Fruit fly (Drosophila melanogaster) whole organism, embryonic: ENCODE measurements around the gene wwk.

ENCODE experiments used
- Atf6 ChIP-seq: fragments of 200-800 bp; sonication (Bioruptor generic); IDR thresholded peaks from 2 replicates; pipeline ENCODE4 v1.3.6; 2022; ENCODE audit warnings: missing biosample characterization, missing genetic modification characterization
- BEAF-32 ChIP-seq: fragments of 200-800 bp; sonication (Bioruptor generic); optimal IDR thresholded peaks from 3 replicates; lab custom pipeline; 2017; ENCODE audit warnings: missing biosample characterization, missing genetic modification characterization, mild to moderate bottlenecking, moderate library complexity, missing genetic modification reagents
- CG10565 ChIP-seq: fragments of 200-800 bp; sonication (Bioruptor generic); optimal IDR thresholded peaks from 3 replicates; lab custom pipeline; 2016; ENCODE audit warnings: missing biosample characterization, mild to moderate bottlenecking, missing genetic modification characterization
- CG11093 ChIP-seq: fragments of 200-800 bp; sonication (Bioruptor generic); IDR thresholded peaks from 3 replicates; pipeline ENCODE4 v1.3.6; 2022; ENCODE audit warnings: missing biosample characterization, missing genetic modification characterization
- CG12104 ChIP-seq: fragments of 200-800 bp; sonication (Bioruptor generic); optimal IDR thresholded peaks from 3 replicates; lab custom pipeline; 2016; ENCODE audit warnings: missing biosample characterization, missing genetic modification characterization
- CG13424 ChIP-seq: fragments of 200-800 bp; sonication (Bioruptor generic); optimal IDR thresholded peaks from 2 replicates; lab custom pipeline; 2019; ENCODE audit warnings: missing biosample characterization, mild to moderate bottlenecking, missing genetic modification characterization, moderate library complexity
- CG15514 ChIP-seq: fragments of 200-800 bp; sonication (Bioruptor generic); optimal IDR thresholded peaks from 3 replicates; lab custom pipeline; 2017; ENCODE audit warnings: missing biosample characterization, missing genetic modification characterization, mild to moderate bottlenecking, moderate library complexity, missing genetic modification reagents
- CG16815 ChIP-seq: fragments of 200-800 bp; sonication (Bioruptor generic); optimal IDR thresholded peaks from 3 replicates; lab custom pipeline; 2017; ENCODE audit warnings: missing biosample characterization, mild to moderate bottlenecking, missing genetic modification characterization
- CG17361 ChIP-seq: fragments of 200-800 bp; sonication (Bioruptor generic); IDR thresholded peaks from 3 replicates; pipeline ENCODE4 v1.3.6; 2022; ENCODE audit warnings: missing biosample characterization, missing genetic modification characterization
- CG17385 ChIP-seq: fragments of 200-800 bp; sonication (Bioruptor generic); optimal IDR thresholded peaks from 3 replicates; lab custom pipeline; 2018; ENCODE audit warnings: missing biosample characterization, mild to moderate bottlenecking, missing genetic modification characterization
- CG2202 ChIP-seq: fragments of 200-800 bp; sonication (Bioruptor generic); optimal IDR thresholded peaks from 2 replicates; lab custom pipeline; 2018; ENCODE audit warnings: missing biosample characterization, mild to moderate bottlenecking, missing genetic modification characterization
- CG2678 ChIP-seq: fragments of 200-800 bp; sonication (Bioruptor generic); optimal IDR thresholded peaks from 3 replicates; lab custom pipeline; 2019; ENCODE audit warnings: missing biosample characterization, mild to moderate bottlenecking, missing genetic modification characterization, moderate library complexity
- CG32532 ChIP-seq: fragments of 200-800 bp; sonication (Bioruptor generic); IDR thresholded peaks from 2 replicates; pipeline ENCODE4 v1.3.6; 2022; ENCODE audit warnings: missing biosample characterization, missing genetic modification characterization
- CG6272 ChIP-seq: fragments of 200-800 bp; sonication (Bioruptor generic); IDR thresholded peaks from 2 replicates; pipeline ENCODE4 v1.3.6; 2022; ENCODE audit warnings: missing biosample characterization, missing genetic modification characterization
- CG6813 ChIP-seq: fragments of 200-800 bp; sonication (Bioruptor generic); optimal IDR thresholded peaks from 2 replicates; lab custom pipeline; 2017; ENCODE audit warnings: missing biosample characterization, missing genetic modification characterization, mild to moderate bottlenecking, moderate library complexity, missing genetic modification reagents
- CG7271 ChIP-seq: fragments of 200-800 bp; sonication (Bioruptor generic); optimal IDR thresholded peaks from 2 replicates; lab custom pipeline; 2018; ENCODE audit warnings: missing biosample characterization, mild to moderate bottlenecking, missing genetic modification characterization, moderate library complexity
- CG8290 ChIP-seq, 3 experiments: fragments of 200-800 bp; sonication (Bioruptor generic); optimal IDR thresholded peaks; 2 replicates each; lab custom pipeline; 2016 to 2019; ENCODE audit warnings: missing biosample characterization in 3 of 3, missing genetic modification characterization in 3 of 3, mild to moderate bottlenecking in 2 of 3, moderate library complexity in 1 of 3
- CG8478 ChIP-seq: fragments of >200 bp; optimal IDR thresholded peaks from 2 replicates; lab custom pipeline; 2018
- CG9437 ChIP-seq: fragments of 200-800 bp; sonication (Bioruptor generic); optimal IDR thresholded peaks from 2 replicates; lab custom pipeline; 2018; ENCODE audit warnings: missing biosample characterization, mild to moderate bottlenecking, missing genetic modification characterization
- Ets65A ChIP-seq: fragments of 200-800 bp; sonication (Bioruptor generic); peaks from one replicate; lab custom pipeline; 2016; ENCODE audit warnings: missing biosample characterization, missing genetic modification characterization
- HLH4C ChIP-seq: fragments of 200-800 bp; sonication (Bioruptor generic); IDR thresholded peaks from 3 replicates; pipeline ENCODE4 v1.3.6; 2022; ENCODE audit warnings: missing biosample characterization, missing genetic modification characterization; ENCODE audit not compliant: partially characterized antibody
- PHDP ChIP-seq: fragments of 200-800 bp; sonication (Bioruptor generic); optimal IDR thresholded peaks from 3 replicates; lab custom pipeline; 2018; ENCODE audit warnings: missing biosample characterization, mild to moderate bottlenecking, missing genetic modification characterization, moderate library complexity
- Pdp1 ChIP-seq, 2 experiments: fragments of 200-800 bp; sonication (Bioruptor generic); optimal IDR thresholded peaks; 3 replicates each; lab custom pipeline; 2016; ENCODE audit warnings: missing biosample characterization in 2 of 2, missing genetic modification characterization in 2 of 2, mild to moderate bottlenecking in 1 of 2, moderate library complexity in 1 of 2
- Ptx1 ChIP-seq: fragments of 200-800 bp; sonication (Bioruptor generic); IDR thresholded peaks from 2 replicates; pipeline ENCODE4 v1.3.6; 2022; ENCODE audit warnings: missing biosample characterization, missing genetic modification characterization
- Sin3A ChIP-seq: fragments of >200 bp; optimal IDR thresholded peaks from 2 replicates; lab custom pipeline; 2018
- Ssrp ChIP-seq: fragments of 200-800 bp; sonication (Bioruptor generic); optimal IDR thresholded peaks from 2 replicates; lab custom pipeline; 2018; ENCODE audit warnings: missing biosample characterization, mild to moderate bottlenecking, missing genetic modification characterization, moderate library complexity
- YL-1 ChIP-seq: fragments of 200-800 bp; sonication (Bioruptor generic); optimal IDR thresholded peaks from 3 replicates; lab custom pipeline; 2017; ENCODE audit warnings: missing biosample characterization, mild to moderate bottlenecking, missing genetic modification characterization
- aop ChIP-seq: fragments of 200-800 bp; sonication (Bioruptor generic); IDR thresholded peaks from 2 replicates; pipeline ENCODE4 v1.3.6; 2022; ENCODE audit warnings: missing biosample characterization, missing genetic modification characterization
- ase ChIP-seq: fragments of 200-800 bp; sonication (Bioruptor generic); IDR thresholded peaks from 3 replicates; pipeline ENCODE4 v1.3.6; 2022; ENCODE audit warnings: missing biosample characterization, missing genetic modification characterization
- br ChIP-seq: fragments of >200 bp; optimal IDR thresholded peaks from 2 replicates; lab custom pipeline; 2017
- crol ChIP-seq: fragments of 200-800 bp; sonication (Bioruptor generic); IDR thresholded peaks from 2 replicates; pipeline ENCODE4 v1.3.6; 2022; ENCODE audit warnings: missing biosample characterization, missing genetic modification characterization
- cwo ChIP-seq: fragments of 200-800 bp; sonication (Bioruptor generic); optimal IDR thresholded peaks from 3 replicates; lab custom pipeline; 2017; ENCODE audit warnings: missing biosample characterization, missing genetic modification characterization, mild to moderate bottlenecking, moderate library complexity, missing genetic modification reagents
- dimm ChIP-seq: fragments of 200-800 bp; sonication (Bioruptor generic); IDR thresholded peaks from 2 replicates; pipeline ENCODE4 v1.3.6; 2022; ENCODE audit warnings: missing biosample characterization, missing genetic modification characterization
- ems ChIP-seq: fragments of 200-800 bp; sonication (Bioruptor generic); optimal IDR thresholded peaks from 3 replicates; lab custom pipeline; 2016; ENCODE audit warnings: missing biosample characterization, missing genetic modification characterization
- fru ChIP-seq: fragments of >200 bp; optimal IDR thresholded peaks from 2 replicates; lab custom pipeline; 2017
- gcm ChIP-seq: fragments of 200-800 bp; sonication (Bioruptor generic); optimal IDR thresholded peaks from 2 replicates; lab custom pipeline; 2019; ENCODE audit warnings: missing biosample characterization, mild to moderate bottlenecking, missing genetic modification characterization, moderate library complexity
- hth ChIP-seq: fragments of >200 bp; optimal IDR thresholded peaks from 2 replicates; lab custom pipeline; 2017; ENCODE audit warnings: inconsistent platforms
- kah ChIP-seq: fragments of 200-800 bp; sonication (Bioruptor generic); optimal IDR thresholded peaks from 2 replicates; lab custom pipeline; 2018; ENCODE audit warnings: missing biosample characterization, mild to moderate bottlenecking, missing genetic modification characterization
- mirr ChIP-seq: fragments of 200-800 bp; sonication (Bioruptor generic); optimal IDR thresholded peaks from 3 replicates; lab custom pipeline; 2018; ENCODE audit warnings: missing biosample characterization, mild to moderate bottlenecking, missing genetic modification characterization
- phol ChIP-seq: fragments of 200-800 bp; sonication (Bioruptor generic); optimal IDR thresholded peaks from 3 replicates; lab custom pipeline; 2018; ENCODE audit warnings: missing biosample characterization, mild to moderate bottlenecking, missing genetic modification characterization, moderate library complexity
- prd ChIP-seq, 3 experiments: fragments of >200 bp in 2 of 3; fragments of 200-800 bp in 1 of 3; sonication (Bioruptor generic) in 1 of 3; optimal IDR thresholded peaks in 2 of 3; IDR thresholded peaks in 1 of 3; 2 replicates in 2 of 3; 3 replicates in 1 of 3; pipeline versions ENCODE4 v1.3.6 to Lab custom; 2017 to 2022; ENCODE audit warnings: missing biosample characterization in 1 of 3, missing genetic modification characterization in 1 of 3
- pros ChIP-seq: fragments of 200-800 bp; sonication (Bioruptor generic); optimal IDR thresholded peaks from 3 replicates; lab custom pipeline; 2019; ENCODE audit warnings: missing biosample characterization, mild to moderate bottlenecking, missing genetic modification characterization, moderate library complexity
- ro ChIP-seq: fragments of 200-800 bp; sonication (Bioruptor generic); IDR thresholded peaks from 2 replicates; pipeline ENCODE4 v1.3.6; 2022; ENCODE audit warnings: missing biosample characterization, missing genetic modification characterization
- row ChIP-seq: fragments of 200-800 bp; sonication (Bioruptor generic); IDR thresholded peaks from 3 replicates; pipeline ENCODE4 v1.3.6; 2022; ENCODE audit warnings: missing biosample characterization, missing genetic modification characterization
- run ChIP-seq: fragments of 200-800 bp; sonication (Bioruptor generic); optimal IDR thresholded peaks from 3 replicates; lab custom pipeline; 2018; ENCODE audit warnings: missing biosample characterization, mild to moderate bottlenecking, missing genetic modification characterization
- sisA ChIP-seq: fragments of 200-800 bp; sonication (Bioruptor generic); IDR thresholded peaks from 2 replicates; pipeline ENCODE4 v1.3.6; 2022; ENCODE audit warnings: missing biosample characterization, missing genetic modification characterization
- tin ChIP-seq: fragments of 200-800 bp; sonication (Bioruptor generic); optimal IDR thresholded peaks from 3 replicates; lab custom pipeline; 2016; ENCODE audit warnings: missing biosample characterization, missing genetic modification characterization
- twi ChIP-seq: fragments of 200-800 bp; optimal IDR thresholded peaks from 2 replicates; lab custom pipeline; 2019; ENCODE audit warnings: missing biosample characterization, mild to moderate bottlenecking, missing genetic modification characterization, moderate library complexity
- unpg ChIP-seq: fragments of 200-800 bp; sonication (Bioruptor generic); optimal IDR thresholded peaks from 3 replicates; lab custom pipeline; 2018; ENCODE audit warnings: missing biosample characterization, mild to moderate bottlenecking, missing genetic modification characterization, moderate library complexity
- vfl ChIP-seq: fragments of 200-800 bp; sonication (Bioruptor generic); optimal IDR thresholded peaks from 2 replicates; lab custom pipeline; 2016; ENCODE audit warnings: missing biosample characterization, missing genetic modification characterization
- wor ChIP-seq: fragments of 200-800 bp; sonication (Bioruptor generic); IDR thresholded peaks from 2 replicates; pipeline ENCODE4 v1.3.6; 2022; ENCODE audit warnings: missing biosample characterization, missing genetic modification characterization
- yki ChIP-seq: fragments of >200 bp; optimal IDR thresholded peaks from 3 replicates; lab custom pipeline; 2018

The wwk gene

dm6 chr2L:15061368-15061767 lies 13.2 kb upstream of the wwk start, which contains the start of the genes solo and vas (continued):
- TF ChIP-seq kah (GFP tag; lab: Kevin White, UChicago) (peak; percentile 2), CG2202 (tag; lab: Kevin White, UChicago) (no peak), aop (no peak), CG6813 (GFP tag; lab: Kevin White, UChicago) (no peak), twi (tag; lab: Kevin White, UChicago) (peak; percentile 48), CG9437 (GFP tag; lab: Kevin White, UChicago) (peak; percentile 20), CG16815 (GFP tag; lab: Kevin White, UChicago) (peak; percentile 29), row (GFP tag; lab: Robert Waterston, UW) (peak; percentile 78), PHDP (tag; lab: Kevin White, UChicago) (peak; percentile 50), Pdp1 (GFP tag; optimal IDR thresholded peaks at IDR 0.05; lab: Kevin White, UChicago) (peak in 1 of 2 experiments; percentile 9), hth (lab: Kevin White, UChicago) (no peak), mirr (GFP tag; lab: Kevin White, UChicago) (no peak), tin (GFP tag; lab: Kevin White, UChicago) (no peak), CG17361 (GFP tag; lab: Robert Waterston, UW) (peak; percentile 49), prd (optimal IDR thresholded peaks at IDR 0.05; lab: Kevin White, UChicago) (no peak), prd (GFP tag; IDR thresholded peaks at IDR 0.05; lab: Robert Waterston, UW) (peak; percentile 47; the same call in 2 of the 3 replicates), CG8290 (GFP tag; optimal IDR thresholded peaks at IDR 0.05; lab: Kevin White, UChicago) (peak; percentile 75), CG8290 (tag; optimal IDR thresholded peaks at IDR 0.05; lab: Kevin White, UChicago) (peak; percentile 29 to 84), CG15514 (GFP tag; lab: Kevin White, UChicago) (peak; percentile 37), CG6272 (GFP tag; lab: Robert Waterston, UW) (no peak), gcm (GFP tag; lab: Kevin White, UChicago) (peak; percentile 38), br (no peak), Atf6 (no peak), cwo (GFP tag; lab: Kevin White, UChicago) (no peak), ems (GFP tag; lab: Kevin White, UChicago) (no peak), YL-1 (GFP tag; lab: Kevin White, UChicago) (peak; percentile 32), dimm (GFP tag; lab: Robert Waterston, UW) (no peak), CG12104 (GFP tag; lab: Kevin White, UChicago) (no peak), CG10565 (GFP tag; lab: Kevin White, UChicago) (no peak), CG8478 (lab: Kevin White, UChicago) (no peak), ase (no peak), Ssrp (tag; lab: Kevin White, UChicago) (peak; percentile 61), ro (GFP tag; lab: Robert Waterston, UW) (no peak), HLH4C (GFP tag; lab: Robert Waterston, UW) (peak; percentile 46; the same call in 1 of the 3 replicates), CG17385 (GFP tag; lab: Kevin White, UChicago) (peak; percentile 43), run (tag; lab: Kevin White, UChicago) (no peak), vfl (GFP tag; lab: Kevin White, UChicago) (no peak), fru (lab: Kevin White, UChicago) (no peak), yki (lab: Kevin White, UChicago) (no peak), Sin3A (lab: Kevin White, UChicago) (no peak), pros (GFP tag; lab: Kevin White, UChicago) (no peak), CG7271 (tag; lab: Kevin White, UChicago) (no peak), crol (no peak), CG11093 (GFP tag; lab: Robert Waterston, UW) (no peak), CG13424 (tag; lab: Kevin White, UChicago) (peak; percentile 66), unpg (GFP tag; lab: Kevin White, UChicago) (peak; percentile 64), sisA (GFP tag; lab: Robert Waterston, UW) (0 out of 2 replicates have a peak, but pooled peaks have one; percentile 22), Ptx1 (GFP tag; lab: Robert Waterston, UW) (peak; percentile 57), CG32532 (peak; percentile 67; the same call in 1 of the 2 replicates), Ets65A (GFP tag; lab: Kevin White, UChicago) (no peak), wor (no peak), CG2678 (tag; lab: Kevin White, UChicago) (peak; percentile 67), phol (peak; percentile 73), BEAF-32 (peak; percentile 61)
